Worm (Caenorhabditis elegans) whole organism, L2 larva: ENCODE measurements around the gene C25E10.11.

Experiments
- C34F6.9 ChIP-seq: fragments of 150-350 bp; optimal IDR thresholded peaks from 2 replicates; lab custom pipeline; 2014; ENCODE audit warnings: missing biosample characterization, missing genetic modification characterization
- F13H6.1 ChIP-seq: sonication (generic microtip); optimal IDR thresholded peaks from 2 replicates; lab custom pipeline; 2016; ENCODE audit warnings: missing genetic modification characterization, missing compliant biosample characterization
- R02D3.7 ChIP-seq: fragments of 150-350 bp; optimal IDR thresholded peaks from 2 replicates; lab custom pipeline; 2014; ENCODE audit warnings: missing biosample characterization, missing genetic modification characterization
- Y55F3AM.14 ChIP-seq: fragments of 200-800 bp; sonication (Bioruptor generic); optimal IDR thresholded peaks from 2 replicates; lab custom pipeline; 2018; ENCODE audit warnings: mild to moderate bottlenecking, missing genetic modification characterization, missing compliant biosample characterization
- ZK546.5 ChIP-seq: sonication (generic microtip); optimal IDR thresholded peaks from 2 replicates; lab custom pipeline; 2017; ENCODE audit warnings: missing biosample characterization, missing genetic modification characterization
- ama-1 ChIP-seq: fragments of 150-350 bp; optimal IDR thresholded peaks from 2 replicates; lab custom pipeline; 2018; ENCODE audit warnings: inconsistent platforms
- blmp-1 ChIP-seq: sonication (generic microtip); optimal IDR thresholded peaks from 2 replicates; lab custom pipeline; 2017; ENCODE audit warnings: missing genetic modification characterization, mild to moderate bottlenecking, missing compliant biosample characterization, antibody characterized with exemption, moderate library complexity; ENCODE audit not compliant: insufficient read depth
- ceh-16 ChIP-seq: fragments of 150-350 bp; optimal IDR thresholded peaks from 2 replicates; lab custom pipeline; 2014; ENCODE audit warnings: missing biosample characterization, missing genetic modification characterization
- crh-2 ChIP-seq: sonication (generic microtip); optimal IDR thresholded peaks from 2 replicates; lab custom pipeline; 2017; ENCODE audit warnings: missing biosample characterization, missing genetic modification characterization
- egl-27 ChIP-seq: sonication (generic microtip); optimal IDR thresholded peaks from 3 replicates; lab custom pipeline; 2017; ENCODE audit warnings: missing biosample characterization, missing genetic modification reagents, missing genetic modification characterization
- gmeb-1 ChIP-seq: fragments of 150-350 bp; optimal IDR thresholded peaks from 2 replicates; lab custom pipeline; 2014; ENCODE audit warnings: missing biosample characterization, missing genetic modification characterization
- mab-5 ChIP-seq: fragments of 150-350 bp; optimal IDR thresholded peaks from 2 replicates; lab custom pipeline; 2014; ENCODE audit warnings: missing biosample characterization, missing genetic modification characterization
- nhr-10 ChIP-seq: sonication (generic microtip); optimal IDR thresholded peaks from 2 replicates; lab custom pipeline; 2017; ENCODE audit warnings: missing biosample characterization, missing genetic modification characterization
- nhr-11 ChIP-seq: fragments of 150-350 bp; optimal IDR thresholded peaks from 2 replicates; lab custom pipeline; 2014; ENCODE audit warnings: missing biosample characterization, missing genetic modification characterization
- nhr-21 ChIP-seq: fragments of 150-350 bp; optimal IDR thresholded peaks from 2 replicates; lab custom pipeline; 2014; ENCODE audit warnings: missing biosample characterization, missing genetic modification characterization
- nhr-25 ChIP-seq: fragments of 150-350 bp; sonication (generic microtip); optimal IDR thresholded peaks from 3 replicates; lab custom pipeline; 2014; ENCODE audit warnings: missing biosample characterization, missing genetic modification characterization
- nhr-6 ChIP-seq: fragments of 150-350 bp; optimal IDR thresholded peaks from 2 replicates; lab custom pipeline; 2014; ENCODE audit warnings: missing biosample characterization, missing genetic modification characterization
- sem-4 ChIP-seq: fragments of 150-350 bp; optimal IDR thresholded peaks from 2 replicates; lab custom pipeline; 2014; ENCODE audit warnings: missing biosample characterization, missing genetic modification reagents, missing genetic modification characterization
- skn-1 ChIP-seq: sonication (generic microtip); optimal IDR thresholded peaks from 2 replicates; lab custom pipeline; 2017; ENCODE audit warnings: missing biosample characterization, missing genetic modification characterization
- sma-9 ChIP-seq, 2 experiments: fragments of 150-350 bp in 1 of 2; sonication (generic microtip) in 1 of 2; optimal IDR thresholded peaks; 2 replicates each; lab custom pipeline; 2014 to 2016; ENCODE audit warnings: missing genetic modification characterization in 2 of 2, mild to moderate bottlenecking in 1 of 2, missing biosample characterization in 1 of 2, missing compliant biosample characterization in 1 of 2, missing genetic modification reagents in 1 of 2, moderate library complexity in 1 of 2
- unc-55 ChIP-seq: fragments of 150-350 bp; sonication (generic microtip); optimal IDR thresholded peaks from 3 replicates; lab custom pipeline; 2014; ENCODE audit warnings: missing biosample characterization, missing genetic modification reagents, missing genetic modification characterization

The C25E10.11 gene

DNA sequence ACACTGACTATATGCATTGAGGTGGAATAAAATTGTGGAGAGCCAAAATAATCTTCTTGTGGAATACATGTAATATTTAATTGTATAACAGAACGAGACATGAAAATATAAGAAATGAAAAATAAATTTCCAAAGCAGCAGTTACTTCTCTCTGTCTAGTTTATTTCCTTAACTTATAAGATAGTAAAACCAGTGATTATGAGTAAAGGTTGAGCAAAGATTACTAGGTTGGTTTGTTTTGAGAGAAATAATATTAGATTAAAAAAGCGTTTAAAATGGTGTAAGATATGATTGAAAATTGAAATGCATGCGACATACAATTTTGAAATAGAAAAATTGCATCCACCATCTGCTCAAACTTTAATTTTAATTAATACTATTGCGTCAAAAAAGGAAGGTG is 44.8 kb downstream of the C25E10.11 start, which contains the start of gene srh-201:
Gene srh-201 (minus strand): TSS at position 101 of the 400 bp plus-strand sequence.
- no peak for TF ChIP-seq ceh-16
- TF ChIP-seq nhr-6 (tag; lab: Kevin White, UChicago), result no peak
- no peak for TF ChIP-seq ama-1 (lab: Kevin White, UChicago)
- TF ChIP-seq unc-55 (GFP tag; lab: Kevin White, UChicago), result no peak
- no peak for TF ChIP-seq Y55F3AM.14
- no peak for TF ChIP-seq F13H6.1 (tag; lab: Kevin White, UChicago)
- no peak for TF ChIP-seq sem-4 (tag; lab: Kevin White, UChicago)
- no peak for TF ChIP-seq blmp-1 (tag; lab: Kevin White, UChicago)
- no peak for TF ChIP-seq gmeb-1 (tag; lab: Kevin White, UChicago)

DNA sequence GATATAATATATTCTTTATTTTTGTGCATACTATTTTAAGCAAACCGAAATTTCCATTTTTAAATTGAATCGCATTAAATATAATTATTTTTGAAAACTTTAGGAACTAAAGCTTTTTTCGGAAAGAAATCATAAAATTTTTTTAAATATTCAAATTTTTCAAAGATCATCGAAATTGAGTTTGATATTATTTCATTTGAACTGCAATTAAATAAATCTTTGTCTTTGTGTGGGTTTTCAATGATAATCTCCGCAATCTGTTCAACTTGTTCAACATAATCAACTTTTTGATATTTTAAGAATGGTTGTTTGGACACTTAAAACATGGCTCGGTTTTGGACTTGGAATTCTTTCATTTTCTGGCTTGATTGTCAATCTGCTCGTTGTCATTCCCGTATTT is 49.4 kb downstream of the C25E10.11 start, which contains the start of gene srx-2:
Gene srx-2 (plus strand): TSS at position 301 of the 400 bp plus-strand sequence.
- no peak for TF ChIP-seq C34F6.9
- TF ChIP-seq nhr-10 (tag; lab: Kevin White, UChicago), result no peak
- no peak for TF ChIP-seq egl-27
- TF ChIP-seq sma-9 (GFP tag; optimal IDR thresholded peaks at IDR 0.05; lab: Kevin White, UChicago), result no peak
- no peak for TF ChIP-seq sma-9 (tag; optimal IDR thresholded peaks at IDR 0.05; lab: Kevin White, UChicago)
- TF ChIP-seq nhr-25, result no peak
- no peak for TF ChIP-seq nhr-21 (tag; lab: Kevin White, UChicago)
- TF ChIP-seq R02D3.7 (tag; lab: Kevin White, UChicago), result no peak
- TF ChIP-seq skn-1 (tag; lab: Kevin White, UChicago), result no peak
- no peak for TF ChIP-seq mab-5 (tag; lab: Kevin White, UChicago)
- no peak for TF ChIP-seq crh-2 (tag; lab: Kevin White, UChicago)
- TF ChIP-seq ZK546.5, result no peak
- no peak for TF ChIP-seq gmeb-1 (tag; lab: Kevin White, UChicago)
- no peak for TF ChIP-seq nhr-11
